Worm (Caenorhabditis elegans) whole organism, late embryonic: ENCODE measurements around the gene rpl-33.
"Not testable (repeated sequence)": the region's sequence is repeated elsewhere in the genome, so short reads cannot be mapped to it uniquely, and the experiment has no call there.

Experiments used
- F13H6.1 ChIP-seq: sonication (generic microtip); optimal IDR thresholded peaks from 2 replicates; lab custom pipeline; 2016; ENCODE audit warnings: missing genetic modification characterization, missing compliant biosample characterization
- K02D7.2 ChIP-seq: sonication (generic microtip); optimal IDR thresholded peaks from 2 replicates; lab custom pipeline; 2017; ENCODE audit warnings: mild to moderate bottlenecking, missing genetic modification characterization, missing compliant biosample characterization
- T23F11.4 ChIP-seq: fragments of 200-800 bp; sonication (Bioruptor generic); optimal IDR thresholded peaks from 2 replicates; lab custom pipeline; 2018; ENCODE audit warnings: mild to moderate bottlenecking, missing genetic modification characterization, missing compliant biosample characterization
- ahr-1 ChIP-seq: sonication (generic microtip); optimal IDR thresholded peaks from 2 replicates; lab custom pipeline; 2016; ENCODE audit warnings: missing genetic modification characterization, missing compliant biosample characterization
- ama-1 ChIP-seq: fragments of 150-350 bp; optimal IDR thresholded peaks from 2 replicates; lab custom pipeline; 2014
- ceh-22 ChIP-seq: sonication (generic microtip); optimal IDR thresholded peaks from 2 replicates; lab custom pipeline; 2017; ENCODE audit warnings: missing biosample characterization, missing genetic modification characterization
- ceh-31 ChIP-seq: sonication (generic microtip); optimal IDR thresholded peaks from 2 replicates; lab custom pipeline; 2016; ENCODE audit warnings: missing genetic modification characterization, missing compliant biosample characterization
- ceh-34 ChIP-seq: sonication (generic microtip); optimal IDR thresholded peaks from 2 replicates; lab custom pipeline; 2016; ENCODE audit warnings: mild to moderate bottlenecking, missing genetic modification characterization, missing compliant biosample characterization
- ceh-45 ChIP-seq: fragments of 200-800 bp; sonication (Bioruptor generic); IDR thresholded peaks from 2 replicates; pipeline ENCODE4 v1.3.6; 2022; ENCODE audit warnings: missing genetic modification reagents, missing genetic modification characterization, missing compliant biosample characterization
- che-1 ChIP-seq: sonication (generic microtip); optimal IDR thresholded peaks from 2 replicates; lab custom pipeline; 2016; ENCODE audit warnings: mild to moderate bottlenecking, missing genetic modification characterization, missing compliant biosample characterization
- dmd-4 ChIP-seq: sonication (generic microtip); optimal IDR thresholded peaks from 2 replicates; lab custom pipeline; 2016; ENCODE audit warnings: borderline replicate concordance, missing genetic modification characterization, missing compliant biosample characterization
- elt-4 ChIP-seq: sonication (generic microtip); optimal IDR thresholded peaks from 2 replicates; lab custom pipeline; 2016; ENCODE audit warnings: missing genetic modification characterization, missing compliant biosample characterization
- ets-4 ChIP-seq: sonication (generic microtip); optimal IDR thresholded peaks from 2 replicates; lab custom pipeline; 2016; ENCODE audit warnings: missing genetic modification characterization, missing compliant biosample characterization
- fax-1 ChIP-seq: sonication (generic microtip); optimal IDR thresholded peaks from 2 replicates; lab custom pipeline; 2016; ENCODE audit warnings: missing genotype, missing genetic modification characterization, missing compliant biosample characterization
- hlh-15 ChIP-seq: sonication (generic microtip); optimal IDR thresholded peaks from 2 replicates; lab custom pipeline; 2016; ENCODE audit warnings: missing genetic modification characterization, missing compliant biosample characterization
- hlh-30 ChIP-seq: sonication (generic microtip); optimal IDR thresholded peaks from 2 replicates; lab custom pipeline; 2017; ENCODE audit warnings: antibody characterized with exemption, missing genetic modification characterization, missing compliant biosample characterization; ENCODE audit not compliant: insufficient read depth
- hlh-6 ChIP-seq: sonication (generic microtip); optimal IDR thresholded peaks from 2 replicates; lab custom pipeline; 2016; ENCODE audit warnings: missing genotype, missing genetic modification characterization, missing compliant biosample characterization
- lim-6 ChIP-seq: sonication (generic microtip); optimal IDR thresholded peaks from 2 replicates; lab custom pipeline; 2016; ENCODE audit warnings: missing genetic modification characterization, missing compliant biosample characterization
- lin-11 ChIP-seq: fragments of 200-800 bp; sonication (Bioruptor generic); optimal IDR thresholded peaks from 2 replicates; lab custom pipeline; 2018; ENCODE audit warnings: mild to moderate bottlenecking, missing genetic modification characterization, missing compliant biosample characterization
- mec-3 ChIP-seq: sonication (generic microtip); optimal IDR thresholded peaks from 2 replicates; lab custom pipeline; 2016; ENCODE audit warnings: borderline replicate concordance, missing genetic modification characterization, missing compliant biosample characterization
- nfya-1 ChIP-seq: sonication (generic microtip); optimal IDR thresholded peaks from 2 replicates; lab custom pipeline; 2017; ENCODE audit warnings: missing genetic modification characterization, mild to moderate bottlenecking, missing compliant biosample characterization, antibody characterized with exemption, moderate library complexity
- nhr-11 ChIP-seq: fragments of 150-350 bp; optimal IDR thresholded peaks from 2 replicates; lab custom pipeline; 2014; ENCODE audit warnings: missing biosample characterization, missing genetic modification characterization
- npax-4 ChIP-seq: sonication (generic microtip); optimal IDR thresholded peaks from 2 replicates; lab custom pipeline; 2016; ENCODE audit warnings: missing genetic modification characterization, missing compliant biosample characterization
- pag-3 ChIP-seq: sonication (generic microtip); optimal IDR thresholded peaks from 2 replicates; lab custom pipeline; 2016; ENCODE audit warnings: missing compliant biosample characterization, missing genetic modification characterization, borderline replicate concordance
- pha-2 ChIP-seq: sonication (generic microtip); optimal IDR thresholded peaks from 2 replicates; lab custom pipeline; 2017; ENCODE audit warnings: mild to moderate bottlenecking, missing genetic modification characterization, missing compliant biosample characterization
- pqm-1 ChIP-seq: sonication (generic microtip); optimal IDR thresholded peaks from 2 replicates; lab custom pipeline; 2016; ENCODE audit warnings: missing genetic modification characterization, missing compliant biosample characterization
- pros-1 ChIP-seq: fragments of 150-350 bp; optimal IDR thresholded peaks from 2 replicates; lab custom pipeline; 2014; ENCODE audit warnings: missing biosample characterization, missing genetic modification reagents, missing genetic modification characterization
- sdc-2 ChIP-seq: sonication (generic microtip); optimal IDR thresholded peaks from 2 replicates; lab custom pipeline; 2016; ENCODE audit warnings: missing genotype, missing genetic modification characterization, missing compliant biosample characterization
- tbx-2 ChIP-seq: sonication (generic microtip); optimal IDR thresholded peaks from 2 replicates; lab custom pipeline; 2016; ENCODE audit warnings: missing genetic modification characterization, missing compliant biosample characterization
- tbx-7 ChIP-seq: sonication (generic microtip); optimal IDR thresholded peaks from 2 replicates; lab custom pipeline; 2016; ENCODE audit warnings: missing genotype, missing genetic modification characterization, missing compliant biosample characterization
- unc-42 ChIP-seq: sonication (generic microtip); optimal IDR thresholded peaks from 2 replicates; lab custom pipeline; 2016; ENCODE audit warnings: missing genotype, missing genetic modification characterization, missing compliant biosample characterization
- unc-55 ChIP-seq: sonication (generic microtip); optimal IDR thresholded peaks from 2 replicates; lab custom pipeline; 2017; ENCODE audit warnings: missing biosample characterization, missing genetic modification reagents, missing genetic modification characterization
- ztf-16 ChIP-seq: sonication (generic microtip); optimal IDR thresholded peaks from 2 replicates; lab custom pipeline; 2017; ENCODE audit warnings: missing genetic modification characterization, missing compliant biosample characterization

The rpl-33 gene

DNA sequence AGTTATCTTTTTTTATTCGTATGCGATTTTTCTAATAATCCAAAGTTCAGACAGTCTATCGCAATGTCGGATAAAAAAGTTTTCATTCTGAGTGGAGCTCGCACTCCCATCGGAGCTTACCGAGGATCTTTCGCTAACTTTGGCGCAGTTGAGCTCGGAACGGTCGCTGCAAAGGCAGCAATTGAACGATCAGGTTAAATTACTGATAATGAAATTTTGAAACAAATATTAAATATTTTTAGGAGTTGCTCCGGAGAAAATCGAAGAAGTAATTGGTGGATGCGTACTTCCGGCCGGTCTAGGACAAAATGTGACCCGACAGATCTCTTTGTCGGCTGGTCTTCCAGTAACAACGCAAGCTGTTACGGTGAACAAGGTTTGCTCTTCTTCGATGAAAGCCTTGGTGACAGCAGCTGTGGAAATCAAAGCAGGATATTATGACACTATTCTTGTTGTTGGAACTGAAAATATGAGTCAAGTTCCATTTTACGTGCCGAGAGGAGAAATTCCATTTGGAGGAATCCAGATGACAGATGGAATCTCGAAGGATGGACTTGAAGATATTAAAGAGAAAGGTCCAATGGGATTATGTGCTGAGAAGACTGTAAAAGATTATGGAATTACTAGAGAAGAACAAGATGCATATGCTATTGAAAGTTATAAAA lies 29.7 kb upstream of the rpl-33 start, which contains the start of gene T02G5.7:
Gene T02G5.7 (plus strand): TSS at position 51 of the 665 bp plus-strand sequence.
- TF ChIP-seq tbx-7 (tag; lab: Kevin White, UChicago) (no peak), ztf-16 (tag; lab: Kevin White, UChicago) (no peak), pros-1 (no peak), lim-6 (no peak), lin-11 (tag; lab: Kevin White, UChicago) (no peak)
- TF ChIP-seq, all 69 proteins: peak for 0

- not testable (repeated sequence) for TF ChIP-seq pha-2, che-1, fax-1 (tag; lab: Kevin White, UChicago)
Observed at ce11 chrII:7084021-7084420, 21.3 kb upstream of the rpl-33 start, which contains the start of the genes T02G5.14 and T02G5.15. Gene T02G5.14, plus strand, starts transcription at chrII:7084321. Gene T02G5.15, plus strand, starts transcription at chrII:7084321.

DNA sequence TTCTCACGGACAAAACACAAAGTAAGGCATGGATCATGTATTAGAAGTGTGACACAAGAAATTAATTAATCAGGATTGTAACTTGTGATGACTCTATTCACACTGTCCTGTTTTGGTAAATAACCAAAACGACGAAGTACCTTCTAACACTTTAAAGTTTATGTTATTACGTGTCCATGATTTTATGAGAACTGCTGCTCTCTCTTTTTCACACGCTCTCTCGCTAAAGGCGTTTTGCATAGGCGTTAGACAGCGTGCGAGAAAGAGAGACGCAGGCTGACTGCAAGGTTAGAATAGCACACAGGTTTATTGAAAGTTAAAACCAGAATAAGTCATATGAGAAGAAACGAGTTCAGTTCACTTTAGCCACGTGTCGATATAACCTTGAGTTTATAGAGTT lies 15.3 kb upstream of the rpl-33 start:
- TF ChIP-seq ets-4 (no peak), unc-42 (peak; percentile 39), K02D7.2 (tag; lab: Kevin White, UChicago) (no peak)

- TF ChIP-seq ceh-45 (no peak), dmd-4 (tag; lab: Kevin White, UChicago) (no peak), mec-3 (tag; lab: Kevin White, UChicago) (no peak), hlh-15 (tag; lab: Kevin White, UChicago) (no peak), che-1 (tag; lab: Kevin White, UChicago) (no peak), sdc-2 (tag; lab: Kevin White, UChicago) (no peak), ceh-34 (tag; lab: Kevin White, UChicago) (no peak), fax-1 (tag; lab: Kevin White, UChicago) (no peak), pqm-1 (tag; lab: Kevin White, UChicago) (no peak), ceh-22 (no peak), hlh-30 (tag; lab: Kevin White, UChicago) (no peak), npax-4 (tag; lab: Kevin White, UChicago) (no peak), ahr-1 (tag; lab: Kevin White, UChicago) (no peak), unc-55 (GFP tag; lab: Kevin White, UChicago) (no peak), F13H6.1 (tag; lab: Kevin White, UChicago) (no peak)
- TF ChIP-seq, all 69 proteins: peak for 0
Observed at ce11 chrII:7090852-7091251, 14.5 kb upstream of the rpl-33 start.

- TF ChIP-seq hlh-6 (no peak), unc-42 (no peak), nfya-1 (tag; lab: Kevin White, UChicago) (no peak), dmd-4 (tag; lab: Kevin White, UChicago) (no peak), ama-1 (lab: Kevin White, UChicago) (peak; percentile 73), ets-4 (no peak)
Observed at ce11 chrII:7093339-7093821, 12.0 kb upstream of the rpl-33 start, which contains the start of gene T02G5.3. Gene T02G5.3, plus strand, starts transcription at chrII:7093389.

DNA sequence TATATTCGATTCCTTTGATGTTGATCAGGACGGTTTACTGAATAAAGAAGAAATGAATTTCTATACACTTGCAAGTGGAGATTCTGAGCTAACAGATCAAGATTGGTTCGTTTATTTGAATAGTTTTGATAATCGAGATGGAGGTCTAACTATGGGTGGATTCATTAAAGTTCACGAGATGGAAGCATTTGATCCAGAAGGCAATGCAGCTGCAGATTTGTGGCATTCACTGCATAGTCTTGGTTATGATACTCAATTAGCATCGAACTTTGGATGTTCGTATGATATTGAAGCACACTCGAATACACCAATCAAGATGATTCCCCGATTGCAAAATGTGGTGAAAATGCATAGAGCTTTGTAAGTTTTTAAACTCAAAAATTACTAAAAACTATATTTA lies 9.4 kb upstream of the rpl-33 start:
- no peak for TF ChIP-seq ceh-22
- no peak for TF ChIP-seq unc-42
- TF ChIP-seq tbx-2 (tag; lab: Kevin White, UChicago), result no peak
- no peak for TF ChIP-seq ceh-31 (tag; lab: Kevin White, UChicago)
- no peak for TF ChIP-seq lin-11 (tag; lab: Kevin White, UChicago)
- no peak for TF ChIP-seq elt-4
- no peak for TF ChIP-seq T23F11.4 (GFP tag; lab: Kevin White, UChicago)
- TF ChIP-seq nhr-11, result no peak
- no peak for TF ChIP-seq pag-3 (tag; lab: Kevin White, UChicago)
- no peak for TF ChIP-seq ceh-45
